Worm (Caenorhabditis elegans) whole organism, dauer: ENCODE data around the gene daf-6.

ENCODE experiments used
- unc-62 ChIP-seq: sonication (generic microtip); optimal IDR thresholded peaks from 2 replicates; lab custom pipeline; 2017; ENCODE audit warnings: missing biosample characterization, missing genetic modification reagents, missing genetic modification characterization

Gene daf-6

DNA sequence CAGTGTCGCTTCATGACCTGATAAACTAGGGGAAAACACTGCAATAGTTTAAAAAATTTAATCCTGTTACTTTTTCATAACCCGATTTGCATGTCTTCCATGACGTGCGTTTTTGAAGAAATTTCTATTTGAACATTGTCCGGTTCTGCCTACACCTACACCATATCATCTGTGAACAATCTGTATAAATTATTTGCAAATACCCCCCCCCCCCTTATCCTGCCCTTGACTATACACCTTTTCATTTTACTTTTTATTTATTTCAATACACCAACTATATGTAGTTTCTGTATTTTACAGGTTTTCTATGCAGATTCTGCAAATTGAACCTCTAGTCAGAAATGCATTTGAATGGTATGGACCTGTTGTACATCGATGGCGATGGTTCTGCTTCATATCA, at the start of gene daf-6:
Gene daf-6 (plus strand): TSS at position 301 of the 400 bp plus-strand sequence.
- TF ChIP-seq unc-62 = no peak

DNA sequence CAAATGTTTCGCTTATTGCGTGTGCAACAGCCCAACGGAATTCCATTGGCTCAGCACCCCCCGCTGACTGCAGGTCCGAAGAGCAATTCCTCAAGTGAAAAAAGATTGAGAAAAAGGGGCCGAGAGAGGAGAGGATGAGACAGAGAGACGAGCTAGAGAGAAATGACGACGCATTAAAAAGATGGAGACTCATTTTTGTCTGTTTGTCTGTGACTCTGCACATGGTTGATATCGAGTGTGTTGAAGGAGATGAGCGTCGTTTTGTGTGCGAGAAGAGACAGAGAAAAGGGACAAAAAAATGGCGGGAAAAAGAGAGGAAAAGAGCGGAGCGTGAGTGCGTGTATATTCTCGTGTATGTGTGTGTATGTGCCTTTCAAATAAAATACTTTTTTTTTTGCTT, 47.3 kb upstream of the daf-6 start:
- no peak for TF ChIP-seq unc-62

DNA sequence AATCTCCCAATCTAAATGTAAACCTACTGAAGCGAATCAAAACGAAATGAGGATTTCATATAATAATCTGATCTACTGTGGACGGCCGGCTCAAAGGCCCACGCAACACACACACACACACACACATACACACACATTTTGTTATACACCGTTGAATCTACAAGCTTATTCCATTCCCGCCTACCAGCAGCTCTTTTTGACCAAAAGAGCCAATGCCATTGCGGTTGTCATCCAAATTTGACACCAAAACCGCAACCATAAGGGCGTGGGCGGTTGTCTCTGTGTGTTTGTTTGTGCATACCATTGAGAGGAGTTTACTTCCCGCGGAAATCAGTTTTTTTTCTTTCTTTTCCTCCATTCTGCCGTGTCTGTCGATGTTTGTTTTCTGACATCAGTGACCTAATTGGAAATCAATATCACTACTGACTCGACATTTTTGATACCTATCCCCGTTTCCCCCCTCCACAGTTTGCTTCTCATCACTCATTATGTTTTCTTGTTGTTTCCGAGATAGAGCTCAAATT, 45.4 kb upstream of the daf-6 start:
- no peak for TF ChIP-seq unc-62

DNA sequence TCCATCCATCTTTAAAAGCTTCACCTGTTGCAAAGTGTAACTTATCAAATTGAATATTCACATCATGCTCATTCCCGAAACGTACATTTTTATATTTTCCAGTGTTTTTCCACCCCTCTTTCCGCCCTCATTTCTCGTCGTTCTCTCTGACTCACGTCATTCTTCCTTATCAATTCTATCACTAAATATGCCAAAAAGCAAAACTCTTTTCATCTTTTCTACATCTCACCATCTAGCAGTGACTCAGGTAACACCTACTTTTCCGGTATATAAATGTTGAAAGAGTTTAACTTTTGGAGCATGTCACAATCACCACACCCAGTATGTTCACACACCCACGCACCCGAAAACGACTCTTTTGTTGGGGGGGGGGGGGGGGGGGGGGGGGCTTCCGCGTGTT, 43.8 kb upstream of the daf-6 start:
- TF ChIP-seq unc-62 = no peak

DNA sequence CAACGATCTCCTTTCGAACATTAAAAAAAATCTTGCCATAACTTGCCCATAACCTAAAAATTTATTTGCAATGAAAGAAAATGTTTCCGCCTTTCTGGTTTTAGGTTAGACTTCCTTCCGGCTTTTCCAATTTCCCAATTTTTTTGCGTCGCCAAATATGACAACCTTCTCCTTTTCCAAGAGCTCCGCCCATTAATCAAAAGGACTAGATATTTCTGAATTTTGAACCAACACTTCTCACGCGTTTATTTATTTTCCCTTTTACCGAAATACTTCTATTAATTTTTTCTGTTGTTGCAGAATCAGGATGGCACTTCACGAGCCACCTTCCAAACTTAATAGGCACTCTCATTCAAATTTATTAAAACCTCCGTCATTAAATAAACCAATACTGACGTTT, 42.7 kb upstream of the daf-6 start, which contains the start of gene egrh-1:
Gene egrh-1 (plus strand): TSS at position 301 of the 400 bp plus-strand sequence.
- no peak for TF ChIP-seq unc-62

DNA sequence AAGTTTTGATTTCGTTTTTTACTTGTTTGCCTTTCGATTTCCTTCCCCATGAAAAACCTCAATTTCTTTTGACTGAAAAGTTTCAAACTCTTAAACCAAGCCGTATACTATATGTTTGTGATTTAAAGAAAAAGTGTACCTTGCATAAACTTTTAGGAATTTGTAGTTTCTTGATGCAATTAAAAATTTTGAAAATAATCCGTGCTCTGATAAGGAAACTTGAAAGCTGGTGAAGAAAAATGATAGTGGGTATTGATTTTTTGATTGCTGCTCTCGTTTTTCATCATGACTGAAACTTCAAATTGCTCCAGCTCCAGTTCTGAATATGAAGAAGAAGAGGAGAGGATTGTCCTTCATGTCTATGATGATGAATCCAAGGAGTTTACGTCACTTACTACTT, 39.2 kb upstream of the daf-6 start, which contains the start of gene acd-3:
Gene acd-3 (plus strand): TSS at position 222 of the 400 bp plus-strand sequence.
- TF ChIP-seq unc-62 = no peak

DNA sequence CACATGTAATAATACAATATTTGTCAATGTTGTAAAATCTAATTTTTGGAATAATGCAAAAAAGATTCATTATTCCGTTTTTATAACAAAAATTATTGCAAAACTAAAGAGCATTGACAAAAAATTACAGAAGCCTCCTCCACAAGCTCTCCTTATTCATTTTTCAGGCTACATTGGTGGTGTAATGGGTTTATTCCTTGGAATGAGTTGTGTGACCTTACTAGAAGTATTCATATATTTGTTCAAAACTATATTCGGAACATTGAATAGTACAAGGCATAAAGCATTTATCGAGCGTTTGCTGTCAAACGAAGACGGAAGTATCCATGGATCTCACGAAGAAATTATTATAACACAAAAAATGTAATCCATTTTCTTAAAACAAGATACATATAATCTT, 36.4 kb upstream of the daf-6 start:
- no peak for TF ChIP-seq unc-62

DNA sequence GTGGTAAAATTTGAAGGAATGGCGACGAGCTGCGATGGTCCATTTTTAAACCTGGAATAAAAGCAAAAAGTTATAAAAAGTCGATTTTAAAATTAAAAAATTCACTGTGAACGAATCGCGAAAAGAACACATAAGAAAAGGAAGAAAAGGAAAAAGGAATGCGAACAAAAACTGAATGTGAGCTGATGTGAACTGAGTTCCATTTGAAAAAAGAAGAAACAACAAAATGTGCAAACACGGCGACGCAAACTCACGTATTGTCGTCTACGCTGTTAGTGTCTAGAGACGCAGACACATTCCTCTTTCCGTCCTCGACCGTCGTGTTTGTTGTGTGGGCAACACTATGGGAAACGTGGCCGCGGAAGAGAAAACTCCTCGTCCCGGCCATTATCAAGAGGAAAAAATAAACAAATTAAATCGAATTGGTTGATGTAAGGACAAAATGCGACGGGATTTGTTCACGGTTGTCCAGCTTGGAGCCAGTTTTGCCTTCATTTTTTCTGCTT, 34.5 kb upstream of the daf-6 start, which contains the start of the genes C27C12.1 and C27C12.4:
Gene C27C12.1 (minus strand): TSS at position 51 of the 506 bp plus-strand sequence.
Gene C27C12.4 (plus strand): TSS at position 375 of the 506 bp plus-strand sequence.
- TF ChIP-seq unc-62 = no peak

DNA sequence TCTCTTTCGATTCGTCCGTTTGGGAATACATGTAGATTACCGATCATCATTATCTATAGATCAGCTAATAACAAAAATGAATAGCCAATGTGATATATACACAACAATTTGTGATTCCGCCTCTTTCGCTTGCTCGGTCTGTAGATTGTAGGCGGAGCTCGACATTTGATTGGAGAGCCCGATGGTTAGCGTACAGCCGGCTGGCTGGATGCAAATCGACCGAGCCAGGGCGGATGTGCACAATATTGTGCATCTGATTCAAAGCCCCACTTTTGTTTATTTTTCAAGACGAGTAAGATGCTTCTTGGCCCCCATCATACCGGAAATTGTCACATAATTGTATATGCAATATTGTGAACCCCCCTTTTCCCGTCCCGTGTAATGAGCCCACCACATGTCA, 26.5 kb upstream of the daf-6 start, which contains the start of gene dmd-4:
Gene dmd-4 (minus strand): TSS at position 101 of the 400 bp plus-strand sequence.
- TF ChIP-seq unc-62 = no peak

DNA sequence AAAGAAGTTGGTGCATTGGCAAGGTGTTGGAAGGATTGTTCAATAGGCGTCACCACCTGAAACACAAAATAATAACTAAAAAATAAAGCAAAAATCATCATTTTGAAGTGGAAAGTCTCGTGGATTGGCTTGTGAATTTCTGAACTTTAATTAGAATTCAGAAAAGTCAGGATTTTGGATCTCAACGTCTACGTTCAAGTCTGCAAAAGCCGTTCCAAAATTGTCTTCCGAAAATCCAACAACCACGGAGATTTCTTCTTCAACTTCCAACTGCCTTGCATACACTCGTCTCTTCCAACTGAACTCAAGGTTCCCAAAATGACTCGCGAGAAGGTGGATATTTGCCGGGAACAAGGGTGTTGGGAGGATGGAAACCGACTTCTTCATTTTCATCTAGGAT, 22.5 kb upstream of the daf-6 start, which contains the start of gene C27C12.3:
Gene C27C12.3 (minus strand): TSS at position 101 of the 400 bp plus-strand sequence.
- no peak for TF ChIP-seq unc-62

DNA sequence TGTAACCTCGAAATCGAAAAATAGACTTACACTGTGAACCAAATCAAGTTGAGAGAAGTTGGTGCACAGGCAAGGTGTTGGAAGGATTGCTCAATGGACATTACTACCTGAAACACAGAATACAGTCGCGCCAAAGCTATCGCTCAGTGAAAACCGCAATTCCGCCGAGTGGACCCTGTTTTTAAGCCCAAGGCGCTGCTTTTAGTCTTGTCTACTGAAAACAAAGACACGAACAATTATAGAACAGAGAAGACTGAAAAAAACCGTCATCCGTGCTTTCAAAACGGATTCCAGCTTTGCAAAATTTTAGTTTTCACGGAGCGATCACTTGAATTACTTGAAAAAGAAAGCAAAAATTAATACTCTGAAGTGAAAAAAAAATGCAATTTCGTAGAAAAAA, 20.1 kb upstream of the daf-6 start, which contains the start of gene F31F6.1:
Gene F31F6.1 (minus strand): TSS at position 101 of the 400 bp plus-strand sequence.
- no peak for TF ChIP-seq unc-62

DNA sequence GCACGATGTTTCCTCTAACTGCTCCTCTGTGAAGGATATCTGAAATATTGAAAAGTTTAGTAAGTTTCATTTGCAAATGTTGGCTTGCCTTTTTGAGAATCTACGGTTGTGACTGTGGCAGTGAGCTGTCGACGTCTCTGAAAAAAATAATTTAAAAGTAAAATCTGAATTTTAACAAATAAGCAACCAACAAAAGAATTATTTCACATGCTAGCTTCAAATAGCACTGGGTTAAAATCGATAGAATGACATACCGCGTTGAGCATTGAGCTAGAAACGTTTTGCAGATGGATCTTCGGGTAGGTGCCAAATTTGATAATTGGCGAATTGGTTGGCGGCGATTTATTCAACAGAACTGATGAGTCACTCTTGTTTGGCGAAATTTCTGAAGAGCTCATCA, 16.5 kb upstream of the daf-6 start, which contains the start of gene F31F6.2:
Gene F31F6.2 (minus strand): TSS at position 101 of the 400 bp plus-strand sequence.
- TF ChIP-seq unc-62 = no peak

DNA sequence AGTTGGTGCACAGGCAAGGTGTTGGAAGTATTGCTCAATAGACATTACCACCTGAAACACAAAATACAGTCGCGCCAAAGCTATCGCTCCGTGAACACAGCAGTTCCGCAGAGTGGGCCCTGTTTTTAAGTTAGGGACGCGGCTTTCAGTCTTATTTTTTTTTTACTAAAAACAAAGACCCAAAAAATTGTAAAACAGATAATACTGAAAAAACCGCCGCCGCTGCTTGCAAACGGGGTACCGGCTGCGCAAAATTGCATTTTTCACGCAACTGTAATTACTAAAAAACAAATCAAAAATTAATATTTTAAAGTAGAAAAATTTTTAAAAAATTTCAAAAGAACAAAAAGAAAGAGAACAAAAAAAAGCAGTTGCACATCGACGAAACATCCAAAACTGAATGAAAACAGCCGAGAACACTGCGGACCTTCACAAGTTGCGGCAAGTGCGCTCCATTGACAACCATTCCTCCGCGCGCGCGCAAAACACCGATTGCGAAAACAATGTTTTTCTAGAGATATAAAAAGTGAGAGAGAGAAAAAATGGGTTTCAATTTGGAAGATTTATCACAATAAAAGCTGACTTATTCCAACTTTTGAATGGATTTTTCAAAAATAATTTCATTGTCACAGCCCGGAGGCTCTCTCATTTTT, 15.3 kb upstream of the daf-6 start, which contains the start of gene F31F6.3:
Gene F31F6.3 (minus strand): TSS at position 51 of the 653 bp plus-strand sequence.
- no peak for TF ChIP-seq unc-62

DNA sequence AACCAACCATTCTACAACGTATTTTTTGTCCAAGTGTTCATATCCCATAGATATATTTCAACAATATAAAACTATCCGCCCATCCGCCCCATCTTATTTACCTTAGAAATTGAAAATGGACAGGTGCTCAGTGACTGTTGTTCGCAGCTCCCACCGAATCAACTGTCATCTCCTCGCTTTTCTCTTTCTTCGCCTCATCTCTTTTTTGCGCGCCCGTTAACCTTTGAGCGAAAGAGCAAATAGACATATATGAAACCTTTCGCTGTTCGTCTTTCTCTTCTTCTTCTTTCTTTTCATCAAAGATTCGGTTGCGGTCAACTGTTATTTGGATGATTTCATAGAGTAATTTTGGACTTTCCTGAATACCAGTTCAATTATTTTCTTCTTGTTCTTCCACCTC, 12.6 kb upstream of the daf-6 start, which contains the start of gene sssh-1:
Gene sssh-1 (plus strand): TSS at position 301 of the 400 bp plus-strand sequence.
- TF ChIP-seq unc-62 = no peak

DNA sequence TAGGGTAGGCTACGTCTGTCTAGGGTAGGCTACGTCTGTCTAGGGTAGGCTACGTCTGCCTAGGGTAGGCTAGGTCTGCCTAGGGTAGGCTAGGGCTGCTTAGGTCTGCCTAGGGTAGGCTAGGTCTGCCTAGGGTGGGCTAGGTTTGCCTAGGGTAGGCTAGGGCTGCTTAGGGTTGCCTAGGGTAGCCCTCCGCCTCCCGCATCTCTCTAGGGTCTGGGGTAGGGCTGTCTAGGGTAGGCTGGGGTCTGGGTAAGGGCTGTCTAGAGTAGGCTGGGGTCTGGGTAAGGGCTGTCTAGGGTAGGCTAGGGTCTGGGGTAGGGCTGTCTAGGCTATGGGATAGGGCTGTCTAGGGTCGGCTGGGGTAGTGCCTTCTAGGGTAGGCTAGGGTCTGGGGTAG, 10.6 kb upstream of the daf-6 start:
- TF ChIP-seq unc-62 = no peak

DNA sequence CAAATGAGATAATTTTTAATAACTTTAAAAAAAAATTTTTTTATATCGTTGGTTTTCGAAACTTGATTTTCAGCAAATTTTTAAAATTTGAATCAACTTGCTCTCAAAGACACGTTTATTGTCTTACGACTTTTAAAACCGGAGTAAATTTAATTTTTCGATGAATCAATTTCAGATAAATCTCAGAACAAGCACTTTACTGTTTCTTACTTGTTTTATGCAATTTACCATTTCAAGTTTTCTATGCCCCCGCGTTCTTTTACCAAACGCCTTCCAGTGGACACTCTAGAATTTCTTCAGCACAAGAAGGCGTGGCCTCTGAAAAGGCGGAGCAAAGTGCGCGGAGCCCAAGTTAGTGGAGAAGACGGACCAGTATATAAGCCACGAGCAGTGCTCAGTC, 7.2 kb upstream of the daf-6 start, which contains the start of gene flp-8:
Gene flp-8 (plus strand): TSS at position 301 of the 400 bp plus-strand sequence.
- TF ChIP-seq unc-62 = no peak

DNA sequence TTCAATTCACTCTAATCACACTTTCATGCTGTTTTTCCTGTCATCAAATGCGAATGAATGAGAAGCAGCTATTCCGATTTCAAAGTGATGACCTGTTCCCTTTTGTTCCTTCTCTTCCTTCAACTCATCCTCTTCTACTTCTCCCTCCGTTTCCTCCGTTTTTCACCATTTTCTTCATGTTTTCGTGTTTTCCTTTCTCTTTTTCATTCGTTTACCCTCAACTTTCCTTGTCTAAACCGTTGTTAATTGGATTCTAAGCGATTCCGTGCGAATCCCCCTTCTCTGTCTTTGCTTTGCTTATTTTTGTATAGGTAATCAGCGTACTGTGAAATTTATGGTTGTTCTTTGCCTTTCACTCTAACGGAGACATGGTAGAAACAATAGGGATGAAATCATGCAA, 2.4 kb upstream of the daf-6 start:
- no peak for TF ChIP-seq unc-62
